Fruit fly (Drosophila melanogaster): ENCODE data around the gene nac.
A peak's percentile ranks its signal among the peaks of the same experiment; 100 is the strongest.

nac gene

dm6 chr3R:8300928-8301752, 2.7 kb downstream of the nac start, which contains the start of the genes CG9626 and mRpL1:
Gene CG9626 (minus strand): TSS chr3R:8300978.
Gene mRpL1 (plus strand): TSS chr3R:8301440.
- TF ChIP-seq Aef1 (GFP tag; IDR thresholded peaks at IDR 0.05): no peak
- peak; percentile 40 for TF ChIP-seq nerfin-1 (tag; optimal IDR thresholded peaks at IDR 0.05)
- TF ChIP-seq BEAF-32 (GFP tag; optimal IDR thresholded peaks at IDR 0.05): peak; percentile 58
- TF ChIP-seq CG43689 (GFP tag; IDR thresholded peaks at IDR 0.05): no peak
- peak; percentile 23; the same call in 1 of the 2 replicates for TF ChIP-seq Scr (GFP tag; IDR thresholded peaks at IDR 0.05; ENCODE audit: partially characterized antibody)
- TF ChIP-seq Atf6 (GFP tag; IDR thresholded peaks at IDR 0.05): no peak
- peak; percentile 55; the same call in 1 of the 2 replicates for TF ChIP-seq sob (GFP tag; IDR thresholded peaks at IDR 0.05)
- TF ChIP-seq Atf3 (GFP tag; optimal IDR thresholded peaks at IDR 0.05): no peak
- TF ChIP-seq Opbp (GFP tag; IDR thresholded peaks at IDR 0.05; ENCODE audit: partially characterized antibody): peak; percentile 63; the same call in 2 of the 3 replicates
- TF ChIP-seq CG12155 (GFP tag; optimal IDR thresholded peaks at IDR 0.05): peak; percentile 35
- TF ChIP-seq CG14860 (GFP tag; IDR thresholded peaks at IDR 0.05; ENCODE audit: partially characterized antibody): no peak
- TF ChIP-seq chinmo (GFP tag; IDR thresholded peaks at IDR 0.05; ENCODE audit: partially characterized antibody): 0 out of 4 replicates have a peak, but pooled peaks have one; percentile 23
- peak; percentile 82 for TF ChIP-seq CTCF (GFP tag; optimal IDR thresholded peaks at IDR 0.05)
- TF ChIP-seq E2f2 (GFP tag; IDR thresholded peaks at IDR 0.05): peak; percentile 53
- TF ChIP-seq ham (GFP tag; IDR thresholded peaks at IDR 0.05): no peak
- TF ChIP-seq CG12659 (GFP tag; optimal IDR thresholded peaks at IDR 0.05): peak; percentile 52
- peak; percentile 34 for TF ChIP-seq CG12391 (tag; optimal IDR thresholded peaks at IDR 0.05)
- TF ChIP-seq bigmax (GFP tag; optimal IDR thresholded peaks at IDR 0.05): peak; percentile 93
- TF ChIP-seq Drgx (GFP tag; IDR thresholded peaks at IDR 0.05): no peak
- peak; percentile 86 for TF ChIP-seq Med (GFP tag)
- no peak for TF ChIP-seq fd64A (GFP tag; optimal IDR thresholded peaks at IDR 0.05)
- TF ChIP-seq CG11398 (GFP tag; optimal IDR thresholded peaks at IDR 0.05): no peak
- TF ChIP-seq CG2120 (GFP tag; optimal IDR thresholded peaks at IDR 0.05): peak; percentile 49
- peak; percentile 20 for TF ChIP-seq Xbp1 (GFP tag; optimal IDR thresholded peaks at IDR 0.05)
- TF ChIP-seq CG6272 (GFP tag; IDR thresholded peaks at IDR 0.05): no peak
- no peak for TF ChIP-seq Gug (GFP tag; IDR thresholded peaks at IDR 0.05)
- TF ChIP-seq sens (GFP tag): peak; percentile 68
- TF ChIP-seq unpg (GFP tag; optimal IDR thresholded peaks at IDR 0.05): no peak
- peak; percentile 15; the same call in 1 of the 3 replicates for TF ChIP-seq HLH4C (GFP tag; IDR thresholded peaks at IDR 0.05; ENCODE audit: partially characterized antibody)
- peak; percentile 10 for TF ChIP-seq CG9609 (GFP tag; optimal IDR thresholded peaks at IDR 0.05)
- TF ChIP-seq B-H2 (GFP tag; optimal IDR thresholded peaks at IDR 0.05): no peak
- TF ChIP-seq Dp (GFP tag; optimal IDR thresholded peaks at IDR 0.05): peak; percentile 58
- TF ChIP-seq yki (optimal IDR thresholded peaks at IDR 0.05): no peak
- peak; percentile 70 for TF ChIP-seq ato (GFP tag; IDR thresholded peaks at IDR 0.05; ENCODE audit: partially characterized antibody)
- TF ChIP-seq CG11695 (GFP tag; IDR thresholded peaks at IDR 0.05): no peak
- peak; percentile 34 for TF ChIP-seq mam (GFP tag; optimal IDR thresholded peaks at IDR 0.05)
- peak; percentile 24 for TF ChIP-seq Dek (tag; optimal IDR thresholded peaks at IDR 0.05)
- TF ChIP-seq HmgZ (tag; optimal IDR thresholded peaks at IDR 0.05): peak; percentile 88
- peak; percentile 7 for TF ChIP-seq CG17802 (tag; optimal IDR thresholded peaks at IDR 0.05)
- peak; percentile 5 for TF ChIP-seq p53 (GFP tag; optimal IDR thresholded peaks at IDR 0.05)
- peak; percentile 90 for TF ChIP-seq pzg (GFP tag; optimal IDR thresholded peaks at IDR 0.05)
- TF ChIP-seq slou (GFP tag; optimal IDR thresholded peaks at IDR 0.05): no peak
- no peak for TF ChIP-seq Hey (tag; optimal IDR thresholded peaks at IDR 0.05)
- TF ChIP-seq Ets97D (GFP tag; optimal IDR thresholded peaks at IDR 0.05): peak; percentile 80
- no peak for TF ChIP-seq CG18619 (GFP tag; optimal IDR thresholded peaks at IDR 0.05)
- peak; percentile 5 for TF ChIP-seq fu2 (GFP tag; optimal IDR thresholded peaks at IDR 0.05)
- no peak for TF ChIP-seq Mrtf (GFP tag; IDR thresholded peaks at IDR 0.05)
- TF ChIP-seq CG34376 (GFP tag; optimal IDR thresholded peaks at IDR 0.05): no peak
- TF ChIP-seq CG2116 (GFP tag; optimal IDR thresholded peaks at IDR 0.05): peak; percentile 71
- no peak for TF ChIP-seq gem (tag; optimal IDR thresholded peaks at IDR 0.05)

Measured in whole organism, embryonic.